Fruit fly (Drosophila melanogaster) S2 (cell line): Measurements from ENCODE around the gene blanks.

ENCODE experiments used
- CG8478 ChIP-seq: fragments of >200 bp; optimal IDR thresholded peaks from 2 replicates; lab custom pipeline; 2018
- CTCF ChIP-seq, 2 experiments: fragments of >200 bp; optimal IDR thresholded peaks; 2 replicates each; lab custom pipeline; 2018

- TF ChIP-seq CG8478 (lab: Kevin White, UChicago) = no peak
- TF ChIP-seq CTCF (optimal IDR thresholded peaks at IDR 0.05; lab: Kevin White, UChicago) = no peak
These were observed 13.2 kb upstream of the blanks start for dm6 chr3L:5511959-5512358.
